Worm (Caenorhabditis elegans) whole organism, L2 larva: ENCODE data around the gene D2096.12.

Experiments used
- C34F6.9 ChIP-seq: fragments of 150-350 bp; optimal IDR thresholded peaks from 2 replicates; lab custom pipeline; 2014; ENCODE audit warnings: missing biosample characterization, missing genetic modification characterization
- R02D3.7 ChIP-seq: fragments of 150-350 bp; optimal IDR thresholded peaks from 2 replicates; lab custom pipeline; 2014; ENCODE audit warnings: missing biosample characterization, missing genetic modification characterization
- Y55F3AM.14 ChIP-seq: fragments of 200-800 bp; sonication (Bioruptor generic); optimal IDR thresholded peaks from 2 replicates; lab custom pipeline; 2018; ENCODE audit warnings: mild to moderate bottlenecking, missing genetic modification characterization, missing compliant biosample characterization
- ZK546.5 ChIP-seq: sonication (generic microtip); optimal IDR thresholded peaks from 2 replicates; lab custom pipeline; 2017; ENCODE audit warnings: missing biosample characterization, missing genetic modification characterization
- alr-1 ChIP-seq: fragments of 150-350 bp; optimal IDR thresholded peaks from 2 replicates; lab custom pipeline; 2014; ENCODE audit warnings: missing biosample characterization, missing genetic modification characterization
- ama-1 ChIP-seq: fragments of 150-350 bp; optimal IDR thresholded peaks from 2 replicates; lab custom pipeline; 2018; ENCODE audit warnings: inconsistent platforms
- blmp-1 ChIP-seq: sonication (generic microtip); optimal IDR thresholded peaks from 2 replicates; lab custom pipeline; 2017; ENCODE audit warnings: missing genetic modification characterization, mild to moderate bottlenecking, missing compliant biosample characterization, antibody characterized with exemption, moderate library complexity; ENCODE audit not compliant: insufficient read depth
- dmd-4 ChIP-seq: sonication (generic microtip); optimal IDR thresholded peaks from 2 replicates; lab custom pipeline; 2017; ENCODE audit warnings: missing biosample characterization, missing genetic modification characterization
- egl-27 ChIP-seq: sonication (generic microtip); optimal IDR thresholded peaks from 3 replicates; lab custom pipeline; 2017; ENCODE audit warnings: missing biosample characterization, missing genetic modification reagents, missing genetic modification characterization
- elt-1 ChIP-seq: fragments of 150-350 bp; optimal IDR thresholded peaks from 2 replicates; lab custom pipeline; 2014; ENCODE audit warnings: missing biosample characterization, missing genetic modification characterization
- elt-3 ChIP-seq: sonication (generic microtip); optimal IDR thresholded peaks from 2 replicates; lab custom pipeline; 2017; ENCODE audit warnings: missing biosample characterization, missing genetic modification characterization
- fos-1 ChIP-seq: fragments of 150-350 bp; optimal IDR thresholded peaks from 2 replicates; lab custom pipeline; 2014; ENCODE audit warnings: missing biosample characterization, missing genetic modification characterization
- lin-11 ChIP-seq: fragments of 150-350 bp; sonication (generic microtip); optimal IDR thresholded peaks from 2 replicates; lab custom pipeline; 2014; ENCODE audit warnings: missing biosample characterization, missing genetic modification characterization, inconsistent platforms, mixed read lengths
- lsy-2 ChIP-seq, 2 experiments: fragments of 150-350 bp in 1 of 2; sonication (generic microtip) in 1 of 2; optimal IDR thresholded peaks; 2 replicates each; lab custom pipeline; 2014 to 2017; ENCODE audit warnings: missing biosample characterization in 2 of 2, missing genetic modification characterization in 2 of 2
- nhr-10 ChIP-seq: sonication (generic microtip); optimal IDR thresholded peaks from 2 replicates; lab custom pipeline; 2017; ENCODE audit warnings: missing biosample characterization, missing genetic modification characterization
- nhr-11 ChIP-seq: fragments of 150-350 bp; optimal IDR thresholded peaks from 2 replicates; lab custom pipeline; 2014; ENCODE audit warnings: missing biosample characterization, missing genetic modification characterization
- nhr-12 ChIP-seq: fragments of 150-350 bp; optimal IDR thresholded peaks from 2 replicates; lab custom pipeline; 2014; ENCODE audit warnings: missing biosample characterization, missing genetic modification characterization
- nhr-129 ChIP-seq: fragments of 150-350 bp; optimal IDR thresholded peaks from 2 replicates; lab custom pipeline; 2014; ENCODE audit warnings: missing biosample characterization, missing genetic modification characterization
- nhr-23 ChIP-seq: fragments of 150-350 bp; optimal IDR thresholded peaks from 2 replicates; lab custom pipeline; 2014; ENCODE audit warnings: missing biosample characterization, missing genetic modification reagents, missing genetic modification characterization
- nhr-237 ChIP-seq: fragments of 150-350 bp; optimal IDR thresholded peaks from 2 replicates; lab custom pipeline; 2014; ENCODE audit warnings: missing biosample characterization, missing genetic modification characterization
- nhr-25 ChIP-seq: fragments of 150-350 bp; sonication (generic microtip); optimal IDR thresholded peaks from 3 replicates; lab custom pipeline; 2014; ENCODE audit warnings: missing biosample characterization, missing genetic modification characterization
- nhr-77 ChIP-seq: fragments of 150-350 bp; optimal IDR thresholded peaks from 2 replicates; lab custom pipeline; 2014; ENCODE audit warnings: missing biosample characterization, missing genetic modification characterization
- peb-1 ChIP-seq: fragments of 150-350 bp; optimal IDR thresholded peaks from 2 replicates; lab custom pipeline; 2014; ENCODE audit warnings: missing biosample characterization, missing genetic modification characterization
- sem-4 ChIP-seq: fragments of 150-350 bp; optimal IDR thresholded peaks from 2 replicates; lab custom pipeline; 2014; ENCODE audit warnings: missing biosample characterization, missing genetic modification reagents, missing genetic modification characterization
- skn-1 ChIP-seq: sonication (generic microtip); optimal IDR thresholded peaks from 2 replicates; lab custom pipeline; 2017; ENCODE audit warnings: missing biosample characterization, missing genetic modification characterization
- sma-3 ChIP-seq: sonication (generic microtip); optimal IDR thresholded peaks from 2 replicates; lab custom pipeline; 2016; ENCODE audit warnings: missing genetic modification reagents, missing genetic modification characterization, missing compliant biosample characterization
- sma-9 ChIP-seq, 2 experiments: fragments of 150-350 bp in 1 of 2; sonication (generic microtip) in 1 of 2; optimal IDR thresholded peaks; 2 replicates each; lab custom pipeline; 2014 to 2016; ENCODE audit warnings: missing genetic modification characterization in 2 of 2, mild to moderate bottlenecking in 1 of 2, missing biosample characterization in 1 of 2, missing compliant biosample characterization in 1 of 2, missing genetic modification reagents in 1 of 2, moderate library complexity in 1 of 2
- unc-39 ChIP-seq: fragments of 150-350 bp; optimal IDR thresholded peaks from 2 replicates; lab custom pipeline; 2014; ENCODE audit warnings: missing biosample characterization, missing genetic modification characterization
- zag-1 ChIP-seq: fragments of 150-350 bp; optimal IDR thresholded peaks from 2 replicates; lab custom pipeline; 2014; ENCODE audit warnings: missing biosample characterization, missing genetic modification characterization
- ztf-1 ChIP-seq: fragments of 200-800 bp; sonication (Bioruptor generic); conservative IDR thresholded peaks from 2 replicates; pipeline ENCODE4 v1.3.6; 2022; ENCODE audit warnings: missing genetic modification characterization, missing compliant biosample characterization
- ztf-11 ChIP-seq: sonication (generic microtip); optimal IDR thresholded peaks from 2 replicates; lab custom pipeline; 2017; ENCODE audit warnings: missing biosample characterization, missing genetic modification characterization

The D2096.12 gene

ce11 chrIV:8363163-8363562, at the start of gene D2096.12:
Gene D2096.12 (plus strand): TSS chrIV:8363463.
- TF ChIP-seq nhr-23 (tag; lab: Kevin White, UChicago) (no peak), alr-1 (no peak), nhr-11 (tag; lab: Kevin White, UChicago) (no peak), sem-4 (tag; lab: Kevin White, UChicago) (no peak), nhr-237 (tag; lab: Kevin White, UChicago) (no peak), dmd-4 (tag; lab: Kevin White, UChicago) (no peak), C34F6.9 (no peak), nhr-129 (tag; lab: Kevin White, UChicago) (no peak), ZK546.5 (tag; lab: Kevin White, UChicago) (no peak)

ce11 chrIV:8317800-8318199, 45.5 kb upstream of the D2096.12 start:
- peak; percentile 86 for TF ChIP-seq blmp-1 (tag; lab: Kevin White, UChicago)
- no peak for TF ChIP-seq elt-3 (tag; lab: Kevin White, UChicago)
- TF ChIP-seq sma-9 (GFP tag; optimal IDR thresholded peaks at IDR 0.05; lab: Kevin White, UChicago): peak; percentile 31
- TF ChIP-seq sma-9 (tag; optimal IDR thresholded peaks at IDR 0.05; lab: Kevin White, UChicago): no peak
- TF ChIP-seq ztf-1 (GFP tag; lab: Robert Waterston, UW): no peak
- TF ChIP-seq nhr-25 (tag; lab: Kevin White, UChicago): peak; percentile 49

- TF ChIP-seq blmp-1 (tag; lab: Kevin White, UChicago): peak; percentile 40
- no peak for TF ChIP-seq lsy-2 (tag; optimal IDR thresholded peaks at IDR 0.05; lab: Kevin White, UChicago)
- TF ChIP-seq nhr-25 (tag; lab: Kevin White, UChicago): peak; percentile 9
These were observed 44.5 kb upstream of the D2096.12 start for ce11 chrIV:8318799-8319198.

- TF ChIP-seq fos-1 (tag; lab: Kevin White, UChicago) (no peak), unc-39 (tag; lab: Kevin White, UChicago) (no peak), nhr-10 (tag; lab: Kevin White, UChicago) (no peak), ama-1 (lab: Kevin White, UChicago) (no peak), ztf-11 (tag; lab: Kevin White, UChicago) (no peak), lsy-2 (tag; optimal IDR thresholded peaks at IDR 0.05; lab: Kevin White, UChicago) (no peak), R02D3.7 (tag; lab: Kevin White, UChicago) (no peak), Y55F3AM.14 (GFP tag; lab: Kevin White, UChicago) (no peak), blmp-1 (tag; lab: Kevin White, UChicago) (no peak), elt-3 (tag; lab: Kevin White, UChicago) (no peak), skn-1 (tag; lab: Kevin White, UChicago) (no peak), nhr-23 (tag; lab: Kevin White, UChicago) (no peak), nhr-77 (tag; lab: Kevin White, UChicago) (no peak), zag-1 (tag; lab: Kevin White, UChicago) (no peak), lin-11 (tag; lab: Kevin White, UChicago) (no peak), egl-27 (no peak), nhr-12 (tag; lab: Kevin White, UChicago) (no peak), nhr-237 (tag; lab: Kevin White, UChicago) (no peak), peb-1 (tag; lab: Kevin White, UChicago) (no peak)
These were observed 37.6 kb upstream of the D2096.12 start, which contains the start of gene F35H10.3 for ce11 chrIV:8325667-8326066. Gene F35H10.3 (plus strand): TSS chrIV:8325967.

- no peak for TF ChIP-seq peb-1 (tag; lab: Kevin White, UChicago)
- no peak for TF ChIP-seq nhr-23 (tag; lab: Kevin White, UChicago)
- TF ChIP-seq sma-3 (GFP tag; lab: Kevin White, UChicago): no peak
- no peak for TF ChIP-seq nhr-129 (tag; lab: Kevin White, UChicago)
- no peak for TF ChIP-seq elt-3 (tag; lab: Kevin White, UChicago)
- TF ChIP-seq lin-11 (tag; lab: Kevin White, UChicago): no peak
- no peak for TF ChIP-seq ZK546.5 (tag; lab: Kevin White, UChicago)
- no peak for TF ChIP-seq elt-1
These were observed 34.4 kb upstream of the D2096.12 start, which contains the start of gene F35H10.2 for ce11 chrIV:8328913-8329312. Gene F35H10.2 (plus strand): TSS chrIV:8329213.
